Worm (Caenorhabditis elegans): ENCODE results near the gene C54C6.11.

The C54C6.11 gene

DNA sequence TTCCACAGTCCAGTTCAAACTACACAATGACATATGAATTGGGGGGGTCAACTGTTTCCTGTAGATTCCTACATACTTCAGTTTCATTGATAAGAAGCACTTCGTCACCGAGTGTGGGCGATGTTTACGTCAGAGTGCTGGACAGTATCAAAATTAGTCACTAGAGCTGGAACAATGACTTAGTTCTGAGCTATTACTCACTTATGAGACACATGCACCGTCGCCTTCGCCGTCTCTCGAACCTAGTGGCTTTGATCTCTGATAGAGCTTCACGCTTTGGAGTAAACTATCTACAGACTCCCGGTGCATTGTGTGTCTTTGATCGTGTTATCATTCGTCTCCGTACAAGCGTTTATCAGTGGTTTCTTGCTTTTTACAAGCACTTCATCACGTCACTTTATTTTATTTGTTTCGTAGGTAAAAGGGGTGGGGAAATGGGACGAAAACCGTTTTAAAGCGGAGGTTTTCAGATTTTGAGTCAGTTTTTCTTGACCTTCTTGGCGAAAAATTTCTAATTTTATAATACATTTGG is 23.3 kb downstream of the C54C6.11 start:
- TF ChIP-seq sea-1 (GFP tag; conservative IDR thresholded peaks at IDR 0.05) (no peak), aly-1 (tag; optimal IDR thresholded peaks at IDR 0.05) (no peak), B0310.2 (tag; optimal IDR thresholded peaks at IDR 0.05) (no peak)

DNA sequence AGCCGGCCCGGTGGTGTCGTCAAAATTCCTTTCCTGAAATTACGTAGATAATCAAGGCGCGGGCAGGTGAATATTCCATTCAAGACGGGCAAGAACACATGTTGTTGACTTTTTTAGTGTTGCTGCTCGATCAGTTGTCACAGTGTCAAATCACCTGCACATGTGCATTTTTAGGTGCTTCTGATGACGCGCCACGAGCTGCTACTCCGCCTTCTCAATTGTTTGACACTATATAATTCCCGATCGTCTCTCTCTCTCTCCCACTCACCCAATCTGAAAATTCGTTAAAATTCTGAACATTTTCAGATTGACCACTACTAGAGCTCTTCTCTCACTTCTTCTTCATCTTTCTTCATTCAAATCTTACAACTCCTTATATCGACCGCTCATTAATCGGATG is 25.2 kb downstream of the C54C6.11 start, which contains the start of gene nhr-6:
Gene nhr-6 (plus strand): TSS at position 301 of the 400 bp plus-strand sequence.
- TF ChIP-seq aly-1 (tag; optimal IDR thresholded peaks at IDR 0.05) (no peak), pes-1 (GFP tag; IDR thresholded peaks at IDR 0.05) (no peak), ceh-36 (tag; optimal IDR thresholded peaks at IDR 0.05) (no peak), hmg-4 (GFP tag; optimal IDR thresholded peaks at IDR 0.05) (no peak), hnd-1 (tag; optimal IDR thresholded peaks at IDR 0.05) (no peak), scrt-1 (GFP tag; IDR thresholded peaks at IDR 0.05) (no peak), ceh-13 (GFP tag; optimal IDR thresholded peaks at IDR 0.05) (no peak), tra-4 (tag; optimal IDR thresholded peaks at IDR 0.05) (no peak), F13C5.2 (tag; optimal IDR thresholded peaks at IDR 0.05) (no peak), B0310.2 (tag; optimal IDR thresholded peaks at IDR 0.05) (no peak), tbx-37 (GFP tag; conservative IDR thresholded peaks at IDR 0.05) (no peak), tbx-11 (GFP tag; IDR thresholded peaks at IDR 0.05) (no peak), ama-1 (optimal IDR thresholded peaks at IDR 0.05) (no peak), flt-1 (GFP tag; IDR thresholded peaks at IDR 0.05) (no peak), sea-1 (GFP tag; conservative IDR thresholded peaks at IDR 0.05) (no peak), hmbx-1 (tag; optimal IDR thresholded peaks at IDR 0.05) (no peak), ets-7 (tag; optimal IDR thresholded peaks at IDR 0.05) (no peak)

DNA sequence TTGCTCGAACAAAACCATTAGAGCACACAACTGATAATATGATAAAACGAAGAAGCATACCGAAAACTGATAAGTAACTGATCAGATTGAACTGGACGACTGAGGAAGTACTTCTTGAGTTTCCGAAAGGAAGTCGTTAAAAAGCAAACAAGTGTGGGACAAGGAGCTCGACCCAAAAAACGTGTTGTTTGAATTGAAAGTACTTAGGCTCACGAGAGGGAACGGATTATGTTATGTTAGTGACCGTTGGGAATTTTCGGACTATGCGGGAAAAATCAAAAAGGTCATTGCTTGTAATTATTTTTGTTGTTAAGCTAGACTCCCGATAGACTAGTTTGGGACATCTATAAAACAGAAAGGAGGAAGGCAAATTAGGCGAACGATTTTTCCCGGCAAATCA is 33.5 kb downstream of the C54C6.11 start, which contains the start of gene C48D5.3:
Gene C48D5.3 (minus strand): TSS at position 101 of the 400 bp plus-strand sequence.
- no peak for TF ChIP-seq tra-4 (tag; optimal IDR thresholded peaks at IDR 0.05)
- TF ChIP-seq ceh-13 (GFP tag; optimal IDR thresholded peaks at IDR 0.05), result no peak
- no peak for TF ChIP-seq hnd-1 (tag; optimal IDR thresholded peaks at IDR 0.05)
- TF ChIP-seq ets-7 (tag; optimal IDR thresholded peaks at IDR 0.05), result no peak

DNA sequence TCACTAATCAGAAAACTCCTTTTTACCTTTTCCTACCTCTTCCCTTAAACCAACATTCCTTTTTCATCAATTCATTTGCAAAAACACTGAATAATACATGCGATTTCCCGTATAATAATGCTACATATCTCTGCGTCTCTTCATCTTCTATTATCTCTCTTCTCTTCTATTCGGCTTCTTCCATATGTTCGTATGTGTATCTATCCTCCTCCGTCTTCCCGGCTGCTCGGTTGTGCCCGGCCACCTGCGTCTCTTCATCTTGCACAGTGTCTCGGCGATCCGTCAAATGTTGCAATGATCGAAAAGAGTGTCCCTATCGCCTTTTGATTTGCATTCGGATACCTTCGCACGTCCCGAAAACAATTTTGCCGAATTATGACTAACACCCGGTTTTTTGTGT is 35.2 kb downstream of the C54C6.11 start:
- no peak for TF ChIP-seq sea-1 (GFP tag; conservative IDR thresholded peaks at IDR 0.05)
- TF ChIP-seq hmg-4 (GFP tag; optimal IDR thresholded peaks at IDR 0.05), result peak; percentile 34

DNA sequence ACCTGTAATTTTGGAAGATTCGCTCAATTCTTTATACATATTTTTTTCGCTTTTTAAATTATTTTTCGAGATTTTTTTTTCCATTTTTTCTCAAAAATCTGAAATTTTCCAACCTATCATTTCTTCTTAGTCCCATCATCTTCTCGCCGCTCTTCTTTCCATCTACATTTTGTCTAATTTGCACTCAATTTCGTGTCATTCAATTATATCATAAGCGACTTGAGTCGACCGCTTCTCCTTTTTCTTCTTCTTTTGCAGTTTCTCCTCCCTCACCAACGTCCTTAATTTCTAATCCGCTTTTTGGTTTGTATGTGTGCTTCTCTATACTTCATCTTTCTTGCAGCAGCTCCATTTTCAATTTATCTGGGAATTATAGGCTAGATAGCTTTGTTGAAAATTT is 40.1 kb downstream of the C54C6.11 start:
- TF ChIP-seq ceh-36 (tag; optimal IDR thresholded peaks at IDR 0.05), result no peak
- TF ChIP-seq pes-1 (GFP tag; IDR thresholded peaks at IDR 0.05), result no peak
- TF ChIP-seq ceh-13 (GFP tag; optimal IDR thresholded peaks at IDR 0.05), result no peak

DNA sequence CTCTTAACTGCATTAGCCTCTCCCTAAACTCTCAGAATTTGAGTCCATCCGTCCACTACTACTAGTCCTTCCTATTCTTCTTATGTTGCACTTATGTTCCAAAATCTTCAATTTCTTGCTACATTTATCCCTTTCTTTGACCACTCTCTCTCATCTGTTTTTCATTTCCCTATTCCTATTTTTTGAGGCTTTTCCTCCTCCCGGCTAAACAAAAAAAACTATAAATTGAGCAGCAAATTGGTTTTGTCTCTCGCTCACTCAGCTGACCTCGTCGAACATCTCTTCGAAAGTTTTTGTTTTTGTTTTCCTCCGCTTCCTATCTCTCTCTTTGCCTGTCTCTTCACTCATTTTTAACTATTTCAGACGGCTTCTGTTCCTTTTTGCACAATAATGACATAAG is 42.2 kb downstream of the C54C6.11 start, which contains the start of gene ptp-1:
Gene ptp-1 (plus strand): TSS at position 358 of the 400 bp plus-strand sequence.
- no peak for TF ChIP-seq ama-1 (optimal IDR thresholded peaks at IDR 0.05)
- no peak for TF ChIP-seq hmbx-1 (tag; optimal IDR thresholded peaks at IDR 0.05)

DNA sequence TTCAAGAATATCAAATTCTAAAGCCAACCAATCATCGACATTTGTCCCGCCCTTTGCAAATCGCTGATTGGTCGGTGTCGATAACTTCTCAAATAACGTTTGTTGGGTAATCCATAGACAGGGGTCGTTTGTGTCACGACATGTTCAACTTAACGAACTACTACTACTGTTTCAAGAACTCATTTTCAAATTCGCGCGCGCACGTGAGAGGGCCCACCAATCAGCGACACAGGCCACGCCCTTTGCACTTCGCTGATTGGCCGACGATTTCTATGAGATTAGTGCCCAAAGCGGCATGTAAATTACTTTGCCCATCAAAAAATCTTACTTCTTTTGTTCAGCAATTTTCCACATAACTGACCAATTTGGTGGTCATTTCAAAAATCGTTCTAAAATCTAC is 46.6 kb downstream of the C54C6.11 start:
- TF ChIP-seq tbx-37 (GFP tag; conservative IDR thresholded peaks at IDR 0.05) (no peak), tra-4 (tag; optimal IDR thresholded peaks at IDR 0.05) (no peak), ama-1 (optimal IDR thresholded peaks at IDR 0.05) (no peak)

All from whole organism, early embryonic.